Worm (Caenorhabditis elegans) whole organism, late embryonic: ENCODE measurements around the gene srlf-15.

Experiments
- C08G9.2 ChIP-seq: sonication (generic microtip); optimal IDR thresholded peaks from 2 replicates; lab custom pipeline; 2016; ENCODE audit warnings: mild to moderate bottlenecking, missing genetic modification characterization, moderate library complexity, missing compliant biosample characterization
- T23F11.4 ChIP-seq: fragments of 200-800 bp; sonication (Bioruptor generic); optimal IDR thresholded peaks from 2 replicates; lab custom pipeline; 2018; ENCODE audit warnings: mild to moderate bottlenecking, missing genetic modification characterization, missing compliant biosample characterization
- Y22D7AL.16 ChIP-seq: sonication (generic microtip); optimal IDR thresholded peaks from 2 replicates; lab custom pipeline; 2016; ENCODE audit warnings: missing genetic modification characterization, missing compliant biosample characterization
- ahr-1 ChIP-seq: sonication (generic microtip); optimal IDR thresholded peaks from 2 replicates; lab custom pipeline; 2016; ENCODE audit warnings: missing genetic modification characterization, missing compliant biosample characterization
- ceh-2 ChIP-seq: sonication (generic microtip); optimal IDR thresholded peaks from 2 replicates; lab custom pipeline; 2016; ENCODE audit warnings: missing genotype, missing genetic modification characterization, missing compliant biosample characterization
- ceh-22 ChIP-seq: sonication (generic microtip); optimal IDR thresholded peaks from 2 replicates; lab custom pipeline; 2017; ENCODE audit warnings: missing biosample characterization, missing genetic modification characterization
- ceh-24 ChIP-seq: sonication (generic microtip); optimal IDR thresholded peaks from 2 replicates; lab custom pipeline; 2016; ENCODE audit warnings: mild to moderate bottlenecking, missing genetic modification characterization, missing compliant biosample characterization
- ceh-30 ChIP-seq: fragments of 150-350 bp; optimal IDR thresholded peaks from 2 replicates; lab custom pipeline; 2014; ENCODE audit warnings: missing biosample characterization, missing genetic modification characterization
- ceh-31 ChIP-seq: sonication (generic microtip); optimal IDR thresholded peaks from 2 replicates; lab custom pipeline; 2016; ENCODE audit warnings: missing genetic modification characterization, missing compliant biosample characterization
- ceh-34 ChIP-seq: sonication (generic microtip); optimal IDR thresholded peaks from 2 replicates; lab custom pipeline; 2016; ENCODE audit warnings: mild to moderate bottlenecking, missing genetic modification characterization, missing compliant biosample characterization
- ceh-45 ChIP-seq: fragments of 200-800 bp; sonication (Bioruptor generic); IDR thresholded peaks from 2 replicates; pipeline ENCODE4 v1.3.6; 2022; ENCODE audit warnings: missing genetic modification reagents, missing genetic modification characterization, missing compliant biosample characterization
- dmd-4 ChIP-seq: sonication (generic microtip); optimal IDR thresholded peaks from 2 replicates; lab custom pipeline; 2016; ENCODE audit warnings: borderline replicate concordance, missing genetic modification characterization, missing compliant biosample characterization
- elt-2 ChIP-seq: sonication (generic microtip); optimal IDR thresholded peaks from 2 replicates; lab custom pipeline; 2016; ENCODE audit warnings: missing genetic modification reagents, missing genetic modification characterization, missing compliant biosample characterization
- elt-4 ChIP-seq: sonication (generic microtip); optimal IDR thresholded peaks from 2 replicates; lab custom pipeline; 2016; ENCODE audit warnings: missing genetic modification characterization, missing compliant biosample characterization
- eyg-1 ChIP-seq: sonication (generic microtip); optimal IDR thresholded peaks from 2 replicates; lab custom pipeline; 2016; ENCODE audit warnings: missing genotype, missing genetic modification characterization, missing compliant biosample characterization
- fax-1 ChIP-seq: sonication (generic microtip); optimal IDR thresholded peaks from 2 replicates; lab custom pipeline; 2016; ENCODE audit warnings: missing genotype, missing genetic modification characterization, missing compliant biosample characterization
- fkh-6 ChIP-seq: sonication (generic microtip); optimal IDR thresholded peaks from 2 replicates; lab custom pipeline; 2016; ENCODE audit warnings: missing genetic modification characterization, missing compliant biosample characterization
- hlh-30 ChIP-seq: sonication (generic microtip); optimal IDR thresholded peaks from 2 replicates; lab custom pipeline; 2017; ENCODE audit warnings: antibody characterized with exemption, missing genetic modification characterization, missing compliant biosample characterization; ENCODE audit not compliant: insufficient read depth
- lim-6 ChIP-seq: sonication (generic microtip); optimal IDR thresholded peaks from 2 replicates; lab custom pipeline; 2016; ENCODE audit warnings: missing genetic modification characterization, missing compliant biosample characterization
- madf-2 ChIP-seq: sonication (generic microtip); optimal IDR thresholded peaks from 2 replicates; lab custom pipeline; 2017; ENCODE audit warnings: missing genetic modification characterization, missing compliant biosample characterization
- npax-4 ChIP-seq: sonication (generic microtip); optimal IDR thresholded peaks from 2 replicates; lab custom pipeline; 2016; ENCODE audit warnings: missing genetic modification characterization, missing compliant biosample characterization
- odd-2 ChIP-seq: sonication (generic microtip); optimal IDR thresholded peaks from 2 replicates; lab custom pipeline; 2017; ENCODE audit warnings: antibody characterized with exemption, mild to moderate bottlenecking, missing genetic modification characterization, missing compliant biosample characterization
- pag-3 ChIP-seq: sonication (generic microtip); optimal IDR thresholded peaks from 2 replicates; lab custom pipeline; 2016; ENCODE audit warnings: missing compliant biosample characterization, missing genetic modification characterization, borderline replicate concordance
- pax-1 ChIP-seq: fragments of 150-350 bp; optimal IDR thresholded peaks from 2 replicates; lab custom pipeline; 2014; ENCODE audit warnings: missing biosample characterization, missing genetic modification characterization
- pha-2 ChIP-seq: sonication (generic microtip); optimal IDR thresholded peaks from 2 replicates; lab custom pipeline; 2017; ENCODE audit warnings: mild to moderate bottlenecking, missing genetic modification characterization, missing compliant biosample characterization
- pqm-1 ChIP-seq: sonication (generic microtip); optimal IDR thresholded peaks from 2 replicates; lab custom pipeline; 2016; ENCODE audit warnings: missing genetic modification characterization, missing compliant biosample characterization
- ref-2 ChIP-seq: sonication (generic microtip); optimal IDR thresholded peaks from 2 replicates; lab custom pipeline; 2016; ENCODE audit warnings: missing genetic modification characterization, missing compliant biosample characterization
- rnt-1 ChIP-seq: sonication (generic microtip); optimal IDR thresholded peaks from 2 replicates; lab custom pipeline; 2016; ENCODE audit warnings: missing genetic modification characterization, missing compliant biosample characterization
- syd-9 ChIP-seq: sonication (generic microtip); optimal IDR thresholded peaks from 2 replicates; lab custom pipeline; 2016; ENCODE audit warnings: mild to moderate bottlenecking, missing genetic modification characterization, moderate library complexity, missing compliant biosample characterization
- ttx-3 ChIP-seq: sonication (generic microtip); optimal IDR thresholded peaks from 2 replicates; lab custom pipeline; 2016; ENCODE audit warnings: missing genetic modification reagents, missing genetic modification characterization, missing compliant biosample characterization
- unc-3 ChIP-seq, 2 experiments: fragments of 200-800 bp in 1 of 2; sonication (Bioruptor generic) in 1 of 2; sonication (generic microtip) in 1 of 2; conservative IDR thresholded peaks in 1 of 2; optimal IDR thresholded peaks in 1 of 2; 2 replicates each; pipeline versions ENCODE4 v1.3.6 to Lab custom; 2016 to 2022; ENCODE audit warnings: missing compliant biosample characterization in 2 of 2, missing genetic modification characterization in 2 of 2, missing genetic modification reagents in 1 of 2
- unc-42 ChIP-seq: sonication (generic microtip); optimal IDR thresholded peaks from 2 replicates; lab custom pipeline; 2016; ENCODE audit warnings: missing genotype, missing genetic modification characterization, missing compliant biosample characterization
- unc-55 ChIP-seq: sonication (generic microtip); optimal IDR thresholded peaks from 2 replicates; lab custom pipeline; 2017; ENCODE audit warnings: missing biosample characterization, missing genetic modification reagents, missing genetic modification characterization
- unc-86 ChIP-seq: sonication (generic microtip); optimal IDR thresholded peaks from 2 replicates; lab custom pipeline; 2016; ENCODE audit warnings: missing genetic modification characterization, missing compliant biosample characterization
- zip-5 ChIP-seq: sonication (generic microtip); optimal IDR thresholded peaks from 2 replicates; lab custom pipeline; 2016; ENCODE audit warnings: missing genetic modification characterization, missing compliant biosample characterization
- ztf-16 ChIP-seq: sonication (generic microtip); optimal IDR thresholded peaks from 2 replicates; lab custom pipeline; 2017; ENCODE audit warnings: missing genetic modification characterization, missing compliant biosample characterization

Gene srlf-15

ce11 chrII:11016884-11017283 lies 19.0 kb upstream of the srlf-15 start:
- TF ChIP-seq ceh-45 (no peak), C08G9.2 (tag; lab: Kevin White, UChicago) (no peak), zip-5 (tag; lab: Kevin White, UChicago) (no peak), elt-2 (no peak), pag-3 (tag; lab: Kevin White, UChicago) (no peak), ztf-16 (tag; lab: Kevin White, UChicago) (no peak), ceh-22 (tag; lab: Kevin White, UChicago) (no peak), unc-55 (no peak), ahr-1 (no peak), ceh-2 (tag; lab: Kevin White, UChicago) (no peak), T23F11.4 (GFP tag; lab: Kevin White, UChicago) (no peak), npax-4 (tag; lab: Kevin White, UChicago) (no peak)

- TF ChIP-seq dmd-4 (no peak), Y22D7AL.16 (tag; lab: Kevin White, UChicago) (no peak), ttx-3 (tag; lab: Kevin White, UChicago) (no peak), fkh-6 (no peak), pqm-1 (tag; lab: Kevin White, UChicago) (no peak), odd-2 (no peak), zip-5 (tag; lab: Kevin White, UChicago) (no peak), unc-86 (no peak), rnt-1 (no peak), ceh-2 (tag; lab: Kevin White, UChicago) (no peak), pha-2 (tag; lab: Kevin White, UChicago) (no peak), eyg-1 (tag; lab: Kevin White, UChicago) (no peak), hlh-30 (tag; lab: Kevin White, UChicago) (no peak), T23F11.4 (GFP tag; lab: Kevin White, UChicago) (no peak), lim-6 (tag; lab: Kevin White, UChicago) (no peak)
- TF ChIP-seq, all 69 proteins: peak for 0
These were observed 15.2 kb upstream of the srlf-15 start for ce11 chrII:11020707-11021106.

ce11 chrII:11022023-11022422 lies 13.9 kb upstream of the srlf-15 start, which contains the start of gene let-858:
Gene let-858 (plus strand): TSS chrII:11022370.
- peak; percentile 19 for TF ChIP-seq unc-42 (tag; lab: Kevin White, UChicago)
- TF ChIP-seq ref-2: peak; percentile 13
- TF ChIP-seq Y22D7AL.16 (tag; lab: Kevin White, UChicago): no peak
- TF ChIP-seq, all 69 proteins: peak for 2

ce11 chrII:11025566-11025965 lies 10.3 kb upstream of the srlf-15 start, which contains the start of gene F33A8.7:
Gene F33A8.7 (minus strand): TSS chrII:11025666.
- no peak for TF ChIP-seq ceh-34 (tag; lab: Kevin White, UChicago)
- peak; percentile 42 for TF ChIP-seq ceh-31 (tag; lab: Kevin White, UChicago)

ce11 chrII:11027777-11028176 lies 8.1 kb upstream of the srlf-15 start:
- TF ChIP-seq madf-2 (tag; lab: Kevin White, UChicago) (no peak), elt-4 (tag; lab: Kevin White, UChicago) (no peak), unc-42 (tag; lab: Kevin White, UChicago) (peak; percentile 48)
- TF ChIP-seq, all 69 proteins: peak for 1

- TF ChIP-seq zip-5 (tag; lab: Kevin White, UChicago): no peak
- TF ChIP-seq unc-3 (GFP tag; conservative IDR thresholded peaks at IDR 0.05; lab: Robert Waterston, UW): no peak
- no peak for TF ChIP-seq unc-3 (tag; optimal IDR thresholded peaks at IDR 0.05; lab: Kevin White, UChicago)
- no peak for TF ChIP-seq ceh-30 (tag; lab: Kevin White, UChicago)
- TF ChIP-seq unc-86: no peak
- no peak for TF ChIP-seq syd-9 (tag; lab: Kevin White, UChicago)
- TF ChIP-seq pqm-1 (tag; lab: Kevin White, UChicago): no peak
- no peak for TF ChIP-seq ceh-24
- TF ChIP-seq eyg-1 (tag; lab: Kevin White, UChicago): no peak
- no peak for TF ChIP-seq pha-2 (tag; lab: Kevin White, UChicago)
- TF ChIP-seq ceh-45: no peak
- no peak for TF ChIP-seq ahr-1
- TF ChIP-seq pax-1 (tag; lab: Kevin White, UChicago): no peak
- no peak for TF ChIP-seq elt-4 (tag; lab: Kevin White, UChicago)
- TF ChIP-seq rnt-1: no peak
- TF ChIP-seq fax-1 (tag; lab: Kevin White, UChicago): no peak
These were observed 5.6 kb upstream of the srlf-15 start, which contains the start of gene nlp-18 for ce11 chrII:11030297-11030696. Gene nlp-18 (minus strand): TSS chrII:11030397.
